Fruit fly (Drosophila melanogaster) whole organism, adult: ENCODE results near the gene Nf-YB.

ENCODE experiments used
- CG11617 ChIP-seq: fragments of 200-800 bp; sonication (Bioruptor generic); optimal IDR thresholded peaks from 2 replicates; lab custom pipeline; 2017; ENCODE audit warnings: mild to moderate bottlenecking, missing biosample characterization, missing genetic modification reagents, missing genetic modification characterization
- CG12768 ChIP-seq: fragments of 200-800 bp; sonication (Bioruptor generic); optimal IDR thresholded peaks from 2 replicates; lab custom pipeline; 2017; ENCODE audit warnings: missing biosample characterization, missing genetic modification characterization, mild to moderate bottlenecking, moderate library complexity, missing genetic modification reagents
- CG14711 ChIP-seq: fragments of 200-800 bp; sonication (Bioruptor generic); optimal IDR thresholded peaks from 2 replicates; lab custom pipeline; 2018; ENCODE audit warnings: missing biosample characterization, mild to moderate bottlenecking, missing genetic modification characterization, moderate library complexity
- CG1620 ChIP-seq: fragments of 200-800 bp; sonication (Bioruptor generic); optimal IDR thresholded peaks from 2 replicates; lab custom pipeline; 2016; ENCODE audit warnings: missing biosample characterization, missing genetic modification characterization
- CG33017 ChIP-seq: fragments of 200-800 bp; sonication (Bioruptor generic); optimal IDR thresholded peaks from 2 replicates; lab custom pipeline; 2018; ENCODE audit warnings: missing biosample characterization, mild to moderate bottlenecking, missing genetic modification characterization, moderate library complexity
- CG5204 ChIP-seq: fragments of 200-800 bp; sonication (Bioruptor generic); optimal IDR thresholded peaks from 2 replicates; lab custom pipeline; 2016; ENCODE audit warnings: missing biosample characterization, missing genetic modification characterization
- CG7045 ChIP-seq: fragments of 200-800 bp; sonication (Bioruptor generic); optimal IDR thresholded peaks from 2 replicates; lab custom pipeline; 2017; ENCODE audit warnings: missing biosample characterization, mild to moderate bottlenecking, missing genetic modification characterization
- CG7101 ChIP-seq: fragments of 200-800 bp; sonication (Bioruptor generic); optimal IDR thresholded peaks from 2 replicates; lab custom pipeline; 2018; ENCODE audit warnings: missing biosample characterization, mild to moderate bottlenecking, missing genetic modification characterization, moderate library complexity
- Clk ChIP-seq: fragments of 200-800 bp; sonication (Bioruptor generic); optimal IDR thresholded peaks from 2 replicates; lab custom pipeline; 2017; ENCODE audit warnings: missing biosample characterization, missing genetic modification characterization
- Crg-1 ChIP-seq: fragments of 200-800 bp; sonication (Bioruptor generic); optimal IDR thresholded peaks from 2 replicates; lab custom pipeline; 2016; ENCODE audit warnings: missing biosample characterization, missing genetic modification characterization
- Hr96 ChIP-seq: fragments of 200-800 bp; sonication (Bioruptor generic); optimal IDR thresholded peaks from 2 replicates; lab custom pipeline; 2016; ENCODE audit warnings: missing biosample characterization, missing genetic modification characterization
- Mnt ChIP-seq: fragments of 200-800 bp; sonication (Bioruptor generic); optimal IDR thresholded peaks from 2 replicates; lab custom pipeline; 2016; ENCODE audit warnings: missing biosample characterization, mild to moderate bottlenecking, missing genetic modification characterization
- bab1 ChIP-seq: fragments of 200-800 bp; sonication (Bioruptor generic); optimal IDR thresholded peaks from 3 replicates; lab custom pipeline; 2019; ENCODE audit warnings: missing biosample characterization, mild to moderate bottlenecking, missing genetic modification characterization, moderate library complexity
- cic ChIP-seq: fragments of 200-800 bp; sonication (Bioruptor generic); optimal IDR thresholded peaks from 2 replicates; lab custom pipeline; 2017; ENCODE audit warnings: missing biosample characterization, mild to moderate bottlenecking, missing genetic modification characterization, moderate library complexity
- cnc ChIP-seq, 2 experiments: fragments of >200 bp; optimal IDR thresholded peaks; 2 replicates each; lab custom pipeline; 2017
- kay ChIP-seq: fragments of 200-800 bp; sonication (Bioruptor generic); peaks from one replicate; lab custom pipeline; 2016; ENCODE audit warnings: missing biosample characterization, missing genetic modification characterization, borderline replicate concordance
- ovo ChIP-seq: fragments of 200-800 bp; sonication (Bioruptor generic); optimal IDR thresholded peaks from 2 replicates; lab custom pipeline; 2016; ENCODE audit warnings: missing biosample characterization, missing genetic modification characterization
- pad ChIP-seq: fragments of 200-800 bp; sonication (Bioruptor generic); optimal IDR thresholded peaks from 3 replicates; lab custom pipeline; 2017; ENCODE audit warnings: missing biosample characterization, missing genetic modification characterization, mild to moderate bottlenecking, moderate library complexity, missing genetic modification reagents
- tj ChIP-seq: fragments of 200-800 bp; sonication (Bioruptor generic); optimal IDR thresholded peaks from 3 replicates; lab custom pipeline; 2017; ENCODE audit warnings: missing biosample characterization, mild to moderate bottlenecking, missing genetic modification characterization, moderate library complexity
- toe ChIP-seq: fragments of 200-800 bp; sonication (Bioruptor generic); optimal IDR thresholded peaks from 2 replicates; lab custom pipeline; 2016; ENCODE audit warnings: missing biosample characterization, missing genetic modification characterization

Nf-YB gene

dm6 chr2L:19735635-19736109 lies at the start of gene Nf-YB, which contains the start of gene CG10462:
TSS of gene Nf-YB (plus strand) at chr2L:19736044.
TSS of gene CG10462 (minus strand) at chr2L:19735980.
- peak; percentile 81 for TF ChIP-seq ovo
- TF ChIP-seq Clk, result no peak
- TF ChIP-seq CG7045 (GFP tag; lab: Kevin White, UChicago), result no peak
- no peak for TF ChIP-seq cnc (optimal IDR thresholded peaks at IDR 0.05; lab: Kevin White, UChicago)
- TF ChIP-seq toe (GFP tag; lab: Kevin White, UChicago), result no peak
- TF ChIP-seq Crg-1, result no peak
- TF ChIP-seq bab1 (GFP tag; lab: Kevin White, UChicago), result peak; percentile 5

dm6 chr2L:19700868-19701267 lies 35.0 kb upstream of the Nf-YB start, which contains the start of gene scw:
TSS of gene scw (minus strand) at chr2L:19700968.
- no peak for TF ChIP-seq CG7101 (tag; lab: Kevin White, UChicago)
- TF ChIP-seq cic, result no peak
- TF ChIP-seq bab1 (GFP tag; lab: Kevin White, UChicago), result no peak
- TF ChIP-seq CG33017 (tag; lab: Kevin White, UChicago), result no peak
- no peak for TF ChIP-seq CG5204 (GFP tag; lab: Kevin White, UChicago)
- no peak for TF ChIP-seq CG12768 (GFP tag; lab: Kevin White, UChicago)
- no peak for TF ChIP-seq Crg-1
- no peak for TF ChIP-seq CG1620
- no peak for TF ChIP-seq Clk
- TF ChIP-seq CG14711 (tag; lab: Kevin White, UChicago), result no peak
- no peak for TF ChIP-seq Hr96 (GFP tag; lab: Kevin White, UChicago)
- TF ChIP-seq CG11617 (GFP tag; lab: Kevin White, UChicago), result no peak

- no peak for TF ChIP-seq CG7101 (tag; lab: Kevin White, UChicago)
- TF ChIP-seq CG33017 (tag; lab: Kevin White, UChicago), result no peak
- TF ChIP-seq kay (GFP tag; lab: Kevin White, UChicago), result no peak
- TF ChIP-seq cnc (optimal IDR thresholded peaks at IDR 0.05; lab: Kevin White, UChicago), result no peak
- TF ChIP-seq CG14711 (tag; lab: Kevin White, UChicago), result no peak
- no peak for TF ChIP-seq tj
Measured at dm6 chr2L:19722517-19722916, 13.3 kb upstream of the Nf-YB start.

dm6 chr2L:19750571-19750970 lies 14.7 kb downstream of the Nf-YB start:
- no peak for TF ChIP-seq kay (GFP tag; lab: Kevin White, UChicago)
- TF ChIP-seq Hr96 (GFP tag; lab: Kevin White, UChicago), result no peak
- no peak for TF ChIP-seq toe (GFP tag; lab: Kevin White, UChicago)
- no peak for TF ChIP-seq CG12768 (GFP tag; lab: Kevin White, UChicago)
- no peak for TF ChIP-seq CG14711 (tag; lab: Kevin White, UChicago)
- TF ChIP-seq ovo, result no peak
- TF ChIP-seq Crg-1, result no peak
- no peak for TF ChIP-seq cic
- TF ChIP-seq bab1 (GFP tag; lab: Kevin White, UChicago), result no peak

- no peak for TF ChIP-seq pad (GFP tag; lab: Kevin White, UChicago)
- TF ChIP-seq CG1620, result no peak
- no peak for TF ChIP-seq cic
Measured at dm6 chr2L:19755015-19755414, 19.2 kb downstream of the Nf-YB start.

- TF ChIP-seq CG33017 (tag; lab: Kevin White, UChicago), result no peak
- TF ChIP-seq CG14711 (tag; lab: Kevin White, UChicago), result no peak
- no peak for TF ChIP-seq Mnt (GFP tag; lab: Kevin White, UChicago)
- no peak for TF ChIP-seq pad (GFP tag; lab: Kevin White, UChicago)
- TF ChIP-seq CG5204 (GFP tag; lab: Kevin White, UChicago), result no peak
- no peak for TF ChIP-seq cnc (optimal IDR thresholded peaks at IDR 0.05; lab: Kevin White, UChicago)
- TF ChIP-seq CG12768 (GFP tag; lab: Kevin White, UChicago), result no peak
- TF ChIP-seq bab1 (GFP tag; lab: Kevin White, UChicago), result no peak
- no peak for TF ChIP-seq tj
- TF ChIP-seq cic, result no peak
- TF ChIP-seq CG1620, result no peak
- no peak for TF ChIP-seq CG7101 (tag; lab: Kevin White, UChicago)
- TF ChIP-seq Hr96 (GFP tag; lab: Kevin White, UChicago), result no peak
Measured at dm6 chr2L:19756040-19756439, 20.2 kb downstream of the Nf-YB start.

dm6 chr2L:19756716-19757115 lies 20.9 kb downstream of the Nf-YB start, which contains the start of gene CG10631:
TSS of gene CG10631 (minus strand) at chr2L:19756904.
- TF ChIP-seq Mnt (GFP tag; lab: Kevin White, UChicago) (peak; percentile 7), bab1 (GFP tag; lab: Kevin White, UChicago) (peak; percentile 69), CG7045 (GFP tag; lab: Kevin White, UChicago) (no peak)

- TF ChIP-seq kay (GFP tag; lab: Kevin White, UChicago) (no peak), CG5204 (GFP tag; lab: Kevin White, UChicago) (peak; percentile 88), cnc (optimal IDR thresholded peaks at IDR 0.05; lab: Kevin White, UChicago) (no peak), Clk (peak; percentile 72), CG33017 (tag; lab: Kevin White, UChicago) (peak; percentile 81), ovo (peak; percentile 60), cic (peak; percentile 20), CG11617 (GFP tag; lab: Kevin White, UChicago) (peak; percentile 85), CG7101 (tag; lab: Kevin White, UChicago) (peak; percentile 86), Crg-1 (peak; percentile 62), toe (GFP tag; lab: Kevin White, UChicago) (peak; percentile 88), tj (peak; percentile 60), CG7045 (GFP tag; lab: Kevin White, UChicago) (peak; percentile 81), pad (GFP tag; lab: Kevin White, UChicago) (peak; percentile 62), Hr96 (GFP tag; lab: Kevin White, UChicago) (peak; percentile 80), bab1 (GFP tag; lab: Kevin White, UChicago) (peak; percentile 82), CG14711 (tag; lab: Kevin White, UChicago) (peak; percentile 78), CG1620 (peak; percentile 81), CG12768 (GFP tag; lab: Kevin White, UChicago) (peak; percentile 82), Mnt (GFP tag; lab: Kevin White, UChicago) (peak; percentile 98)
Measured at dm6 chr2L:19758511-19759128, 22.8 kb downstream of the Nf-YB start, which contains the start of the genes CG10628 and Dus3. TSS of gene CG10628 (minus strand) at chr2L:19758615. TSS of gene Dus3 (plus strand) at chr2L:19758879.
